Worm (Caenorhabditis elegans): Measurements from ENCODE around the gene str-238.

Gene str-238

DNA sequence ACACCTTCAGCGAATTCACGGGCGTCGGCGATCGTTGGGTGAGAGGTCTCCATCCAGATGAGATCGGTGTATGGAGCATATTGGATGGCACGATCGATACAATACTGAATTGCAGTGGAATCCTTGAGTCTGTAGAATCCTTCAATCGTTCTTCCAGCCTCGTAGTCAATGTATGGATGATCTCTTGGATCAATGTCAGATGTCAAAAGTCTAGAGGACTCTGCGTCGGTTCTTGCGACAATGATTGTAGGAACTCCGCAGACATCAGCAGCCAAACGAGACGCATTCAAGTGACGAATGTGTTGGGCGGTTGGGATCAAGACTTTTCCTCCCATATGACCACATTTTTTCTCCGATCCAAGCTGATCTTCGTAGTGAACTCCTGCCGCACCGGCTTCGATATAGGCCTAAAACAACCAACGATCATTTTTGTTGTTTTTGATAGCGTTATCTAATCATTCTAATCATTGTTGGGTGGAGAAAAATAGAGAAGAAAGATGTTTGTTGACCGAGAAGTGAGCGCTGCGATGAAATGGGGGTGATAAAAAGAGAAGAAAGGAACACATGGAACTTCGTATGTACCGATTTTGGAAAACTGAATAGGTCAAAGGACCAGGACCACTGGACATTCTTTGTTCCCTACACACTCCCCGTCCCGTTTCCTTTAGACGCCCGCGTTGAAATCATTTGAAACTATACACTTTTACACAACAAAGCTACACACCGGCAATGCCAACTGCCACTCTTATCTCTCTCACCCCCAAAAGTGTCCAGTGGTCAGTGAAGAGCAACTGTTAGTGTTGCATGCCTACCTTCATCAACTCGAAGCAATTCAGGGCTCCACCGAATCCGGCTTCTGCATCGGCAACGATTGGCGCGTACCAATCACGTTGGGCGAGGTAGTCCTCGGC is 38.0 kb upstream of the str-238 start (continued):
- TF ChIP-seq fos-1 (tag; optimal IDR thresholded peaks at IDR 0.05) = no peak
- TF ChIP-seq dpl-1 (GFP tag; optimal IDR thresholded peaks at IDR 0.05) = no peak
- no peak; the same call in 1 of the 2 replicates for TF ChIP-seq lin-29 (GFP tag; IDR thresholded peaks at IDR 0.05)
- TF ChIP-seq snpc-1.2 (GFP tag; IDR thresholded peaks at IDR 0.05) = no peak
- TF ChIP-seq D1046.2 (GFP tag; IDR thresholded peaks at IDR 0.05) = no peak
- peak; percentile 11 for TF ChIP-seq mes-2 (tag; optimal IDR thresholded peaks at IDR 0.05; ENCODE audit: poor library complexity, severe bottlenecking)

DNA sequence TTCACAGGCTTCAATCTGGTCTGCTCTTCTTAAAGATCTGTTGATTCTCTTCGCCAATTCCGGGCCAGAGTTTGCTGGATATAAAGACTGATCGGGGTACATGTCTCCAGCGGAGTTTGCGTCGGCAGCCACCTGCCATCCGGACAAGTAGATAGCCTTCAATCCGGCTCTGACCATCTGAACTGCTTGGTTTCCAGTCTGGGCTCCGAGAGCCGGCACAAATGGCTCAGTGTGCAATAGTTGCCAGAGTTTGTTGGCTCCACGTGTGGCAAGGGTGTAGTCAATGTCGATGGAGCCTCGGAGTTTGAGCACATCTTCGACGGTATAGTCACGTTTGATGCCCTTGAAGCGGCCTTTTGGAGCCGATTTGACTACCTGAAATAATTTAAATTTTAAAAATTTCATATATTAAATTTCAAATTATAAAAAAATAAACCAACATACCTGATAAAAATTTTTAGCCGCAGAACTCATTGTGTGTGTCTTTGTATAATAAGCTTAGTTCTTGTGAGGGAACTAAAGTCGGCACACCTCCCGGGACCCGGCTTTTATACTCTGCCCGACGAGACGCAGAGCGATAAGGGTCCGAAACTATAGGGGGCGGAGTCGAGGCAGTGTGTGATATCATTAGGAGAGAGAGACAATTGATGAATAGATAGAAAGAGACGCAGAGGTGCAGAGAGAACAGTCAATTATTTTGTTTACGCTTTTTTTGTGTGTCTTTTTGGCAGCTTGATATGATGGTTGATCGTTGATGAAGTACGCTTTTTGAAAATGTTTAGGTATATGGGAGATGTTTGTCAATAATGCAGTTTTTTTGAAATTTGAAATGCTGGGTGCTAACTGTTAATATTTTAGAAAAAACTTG is 37.1 kb upstream of the str-238 start, which contains the start of the genes icl-1 and srh-2:
icl-1 (minus strand) TSS at position 521 of the 868 bp plus-strand sequence.
srh-2 (plus strand) TSS at position 818 of the 868 bp plus-strand sequence.
- no peak for TF ChIP-seq lim-7 (GFP tag; IDR thresholded peaks at IDR 0.05)
- TF ChIP-seq ZK337.2 (GFP tag; IDR thresholded peaks at IDR 0.05) = no peak
- TF ChIP-seq zfp-3 (GFP tag; conservative IDR thresholded peaks at IDR 0.05) = peak; percentile 48
- TF ChIP-seq daf-16 (GFP tag; optimal IDR thresholded peaks at IDR 0.05) = peak; percentile 50 to 83
- TF ChIP-seq daf-16 (tag; optimal IDR thresholded peaks at IDR 0.05) = peak; percentile 97
- peak; percentile 90 for TF ChIP-seq aha-1 (tag)
- TF ChIP-seq lin-15B (tag; optimal IDR thresholded peaks at IDR 0.05) = no peak
- TF ChIP-seq zip-11 (GFP tag; IDR thresholded peaks at IDR 0.05) = 0 out of 2 replicates have a peak, but pooled peaks have one; percentile 16
- TF ChIP-seq dpl-1 (GFP tag; optimal IDR thresholded peaks at IDR 0.05) = peak; percentile 1
- peak; percentile 73 for TF ChIP-seq mep-1 (tag; optimal IDR thresholded peaks at IDR 0.05)
- TF ChIP-seq hlh-30 (tag; optimal IDR thresholded peaks at IDR 0.05; ENCODE audit: insufficient read depth) = peak; percentile 62
- TF ChIP-seq snpc-4 (tag; optimal IDR thresholded peaks at IDR 0.05) = no peak
- TF ChIP-seq duxl-1 (tag; optimal IDR thresholded peaks at IDR 0.05; ENCODE audit: poor library complexity) = peak; percentile 65
- TF ChIP-seq tag-97 (GFP tag; IDR thresholded peaks at IDR 0.05) = no peak
- no peak for TF ChIP-seq ces-1 (GFP tag; optimal IDR thresholded peaks at IDR 0.05)
- peak; percentile 66 to 75 for TF ChIP-seq mdl-1 (tag; optimal IDR thresholded peaks at IDR 0.05)
- TF ChIP-seq F49E8.2 (tag; optimal IDR thresholded peaks at IDR 0.05; ENCODE audit: borderline replicate concordance) = no peak
- TF ChIP-seq nhr-102 (tag; optimal IDR thresholded peaks at IDR 0.05) = peak; percentile 52
- peak; percentile 24 for TF ChIP-seq T20F7.1 (GFP tag; optimal IDR thresholded peaks at IDR 0.05)
- TF ChIP-seq ama-1 (optimal IDR thresholded peaks at IDR 0.05) = peak; percentile 95
- peak; percentile 82 for TF ChIP-seq nhr-111 (GFP tag; optimal IDR thresholded peaks at IDR 0.05)
- peak; percentile 67 for TF ChIP-seq nhr-28 (tag; optimal IDR thresholded peaks at IDR 0.05)
- TF ChIP-seq spr-3 (GFP tag; optimal IDR thresholded peaks at IDR 0.05) = peak; percentile 48
- peak; percentile 57; the same call in 1 of the 2 replicates for TF ChIP-seq saeg-2 (GFP tag; IDR thresholded peaks at IDR 0.05)
- TF ChIP-seq T26A8.4 (GFP tag; IDR thresholded peaks at IDR 0.05) = peak; percentile 91
- TF ChIP-seq unc-39 (tag; optimal IDR thresholded peaks at IDR 0.05) = no peak
- peak; percentile 84 for TF ChIP-seq hlh-11 (tag; optimal IDR thresholded peaks at IDR 0.05)
- TF ChIP-seq dmd-6 (GFP tag; IDR thresholded peaks at IDR 0.05) = peak; percentile 32; the same call in 1 of the 2 replicates
- no peak for TF ChIP-seq ceh-62 (tag; optimal IDR thresholded peaks at IDR 0.05)
- TF ChIP-seq dve-1 (tag; optimal IDR thresholded peaks at IDR 0.05; ENCODE audit: insufficient read depth) = peak; percentile 85
- no peak for TF ChIP-seq rbr-2 (tag; optimal IDR thresholded peaks at IDR 0.05)
- TF ChIP-seq lin-1 (GFP tag; IDR thresholded peaks at IDR 0.05) = 0 out of 2 replicates have a peak, but pooled peaks have one; percentile 23
- TF ChIP-seq ZK546.5 (tag; optimal IDR thresholded peaks at IDR 0.05) = no peak
- TF ChIP-seq D1046.2 (GFP tag; IDR thresholded peaks at IDR 0.05) = no peak; the same call in 1 of the 2 replicates
- peak; percentile 58; the same call in 1 of the 2 replicates for TF ChIP-seq snpc-1.2 (GFP tag; IDR thresholded peaks at IDR 0.05)
- peak; percentile 36 for TF ChIP-seq nhr-11 (tag; optimal IDR thresholded peaks at IDR 0.05)
- peak in 1 of 2 experiments; percentile 47 for TF ChIP-seq lsy-2 (tag; optimal IDR thresholded peaks at IDR 0.05)
- no peak for TF ChIP-seq F37D6.2 (tag; optimal IDR thresholded peaks at IDR 0.05)
- TF ChIP-seq sdz-12 (GFP tag; optimal IDR thresholded peaks at IDR 0.05) = peak; percentile 84
- peak; percentile 29 for TF ChIP-seq nhr-77 (tag; optimal IDR thresholded peaks at IDR 0.05)
- TF ChIP-seq php-3 (GFP tag; IDR thresholded peaks at IDR 0.05) = no peak
- TF ChIP-seq nhr-6 (tag; optimal IDR thresholded peaks at IDR 0.05) = peak; percentile 60
